Worm (Caenorhabditis elegans): ENCODE data around the gene fbxa-190.

The fbxa-190 gene

ce11 chrX:1379391-1379790, 7.6 kb downstream of the fbxa-190 start:
- TF ChIP-seq ceh-13 (GFP tag; optimal IDR thresholded peaks at IDR 0.05) (peak; percentile 75), sea-1 (GFP tag; conservative IDR thresholded peaks at IDR 0.05) (peak; percentile 89), flt-1 (GFP tag; IDR thresholded peaks at IDR 0.05) (peak; percentile 90), hmbx-1 (tag; optimal IDR thresholded peaks at IDR 0.05) (peak; percentile 31), scrt-1 (GFP tag; IDR thresholded peaks at IDR 0.05) (peak; percentile 94), tbx-11 (GFP tag; IDR thresholded peaks at IDR 0.05) (peak; percentile 93), ceh-36 (tag; optimal IDR thresholded peaks at IDR 0.05) (peak; percentile 75), hmg-4 (GFP tag; optimal IDR thresholded peaks at IDR 0.05) (peak; percentile 90), tra-4 (tag; optimal IDR thresholded peaks at IDR 0.05) (peak; percentile 59), ets-7 (tag; optimal IDR thresholded peaks at IDR 0.05) (peak; percentile 71), F13C5.2 (tag; optimal IDR thresholded peaks at IDR 0.05) (peak; percentile 84), tbx-37 (GFP tag; conservative IDR thresholded peaks at IDR 0.05) (peak; percentile 81), ama-1 (optimal IDR thresholded peaks at IDR 0.05) (no peak), hnd-1 (tag; optimal IDR thresholded peaks at IDR 0.05) (peak; percentile 73), B0310.2 (tag; optimal IDR thresholded peaks at IDR 0.05) (peak; percentile 60), pes-1 (GFP tag; IDR thresholded peaks at IDR 0.05) (peak; percentile 90), aly-1 (tag; optimal IDR thresholded peaks at IDR 0.05) (peak; percentile 91)

ce11 chrX:1381565-1381964, 9.8 kb downstream of the fbxa-190 start, which contains the start of gene F56C3.10:
Gene F56C3.10 (minus strand): TSS chrX:1381665.
- TF ChIP-seq tbx-11 (GFP tag; IDR thresholded peaks at IDR 0.05) = no peak
- no peak for TF ChIP-seq scrt-1 (GFP tag; IDR thresholded peaks at IDR 0.05)
- no peak for TF ChIP-seq tbx-37 (GFP tag; conservative IDR thresholded peaks at IDR 0.05)
- TF ChIP-seq aly-1 (tag; optimal IDR thresholded peaks at IDR 0.05) = no peak
- TF ChIP-seq ama-1 (optimal IDR thresholded peaks at IDR 0.05) = no peak
- TF ChIP-seq pes-1 (GFP tag; IDR thresholded peaks at IDR 0.05) = no peak
- TF ChIP-seq B0310.2 (tag; optimal IDR thresholded peaks at IDR 0.05) = no peak
- no peak for TF ChIP-seq F13C5.2 (tag; optimal IDR thresholded peaks at IDR 0.05)
- TF ChIP-seq flt-1 (GFP tag; IDR thresholded peaks at IDR 0.05) = no peak
- no peak for TF ChIP-seq hnd-1 (tag; optimal IDR thresholded peaks at IDR 0.05)
- TF ChIP-seq ceh-36 (tag; optimal IDR thresholded peaks at IDR 0.05) = no peak
- TF ChIP-seq ceh-13 (GFP tag; optimal IDR thresholded peaks at IDR 0.05) = no peak
- TF ChIP-seq ets-7 (tag; optimal IDR thresholded peaks at IDR 0.05) = no peak
- no peak for TF ChIP-seq sea-1 (GFP tag; conservative IDR thresholded peaks at IDR 0.05)

ce11 chrX:1383546-1383945, 11.7 kb downstream of the fbxa-190 start:
- no peak for TF ChIP-seq ceh-36 (tag; optimal IDR thresholded peaks at IDR 0.05)
- TF ChIP-seq hmg-4 (GFP tag; optimal IDR thresholded peaks at IDR 0.05) = no peak
- TF ChIP-seq hnd-1 (tag; optimal IDR thresholded peaks at IDR 0.05) = no peak
- TF ChIP-seq ets-7 (tag; optimal IDR thresholded peaks at IDR 0.05) = no peak
- TF ChIP-seq tbx-37 (GFP tag; conservative IDR thresholded peaks at IDR 0.05) = no peak
- TF ChIP-seq flt-1 (GFP tag; IDR thresholded peaks at IDR 0.05) = no peak
- TF ChIP-seq pes-1 (GFP tag; IDR thresholded peaks at IDR 0.05) = no peak
- TF ChIP-seq tbx-11 (GFP tag; IDR thresholded peaks at IDR 0.05) = no peak
- no peak for TF ChIP-seq scrt-1 (GFP tag; IDR thresholded peaks at IDR 0.05)
- TF ChIP-seq tra-4 (tag; optimal IDR thresholded peaks at IDR 0.05) = no peak
- TF ChIP-seq ama-1 (optimal IDR thresholded peaks at IDR 0.05) = no peak
- TF ChIP-seq hmbx-1 (tag; optimal IDR thresholded peaks at IDR 0.05) = no peak
- TF ChIP-seq ceh-13 (GFP tag; optimal IDR thresholded peaks at IDR 0.05) = no peak
- no peak for TF ChIP-seq sea-1 (GFP tag; conservative IDR thresholded peaks at IDR 0.05)
- TF ChIP-seq aly-1 (tag; optimal IDR thresholded peaks at IDR 0.05) = no peak
- no peak for TF ChIP-seq B0310.2 (tag; optimal IDR thresholded peaks at IDR 0.05)
- no peak for TF ChIP-seq F13C5.2 (tag; optimal IDR thresholded peaks at IDR 0.05)

- TF ChIP-seq aly-1 (tag; optimal IDR thresholded peaks at IDR 0.05) (no peak), ets-7 (tag; optimal IDR thresholded peaks at IDR 0.05) (no peak), hmbx-1 (tag; optimal IDR thresholded peaks at IDR 0.05) (no peak), pes-1 (GFP tag; IDR thresholded peaks at IDR 0.05) (no peak), F13C5.2 (tag; optimal IDR thresholded peaks at IDR 0.05) (no peak), scrt-1 (GFP tag; IDR thresholded peaks at IDR 0.05) (no peak), ceh-36 (tag; optimal IDR thresholded peaks at IDR 0.05) (no peak), ceh-13 (GFP tag; optimal IDR thresholded peaks at IDR 0.05) (no peak), tra-4 (tag; optimal IDR thresholded peaks at IDR 0.05) (no peak), tbx-11 (GFP tag; IDR thresholded peaks at IDR 0.05) (no peak), ama-1 (optimal IDR thresholded peaks at IDR 0.05) (no peak), tbx-37 (GFP tag; conservative IDR thresholded peaks at IDR 0.05) (no peak), flt-1 (GFP tag; IDR thresholded peaks at IDR 0.05) (no peak), hmg-4 (GFP tag; optimal IDR thresholded peaks at IDR 0.05) (no peak), B0310.2 (tag; optimal IDR thresholded peaks at IDR 0.05) (no peak), hnd-1 (tag; optimal IDR thresholded peaks at IDR 0.05) (no peak)
These were observed 12.7 kb downstream of the fbxa-190 start, which contains the start of gene F56C3.8 for ce11 chrX:1384538-1384937. Gene F56C3.8 (minus strand): TSS chrX:1384638.

ce11 chrX:1386893-1387367, 15.1 kb downstream of the fbxa-190 start, which contains the start of gene F56C3.1:
Gene F56C3.1 (plus strand): TSS chrX:1387317.
- TF ChIP-seq ets-7 (tag; optimal IDR thresholded peaks at IDR 0.05) = no peak
- no peak for TF ChIP-seq F13C5.2 (tag; optimal IDR thresholded peaks at IDR 0.05)
- TF ChIP-seq scrt-1 (GFP tag; IDR thresholded peaks at IDR 0.05) = no peak
- TF ChIP-seq ceh-36 (tag; optimal IDR thresholded peaks at IDR 0.05) = no peak

ce11 chrX:1389382-1389983, 17.7 kb downstream of the fbxa-190 start:
- no peak for TF ChIP-seq hmbx-1 (tag; optimal IDR thresholded peaks at IDR 0.05)
- no peak for TF ChIP-seq hnd-1 (tag; optimal IDR thresholded peaks at IDR 0.05)
- TF ChIP-seq tra-4 (tag; optimal IDR thresholded peaks at IDR 0.05) = no peak

ce11 chrX:1393891-1394290, 22.1 kb downstream of the fbxa-190 start, which contains the start of gene F56C3.9:
Gene F56C3.9 (minus strand): TSS chrX:1393991.
- TF ChIP-seq ets-7 (tag; optimal IDR thresholded peaks at IDR 0.05) (no peak), flt-1 (GFP tag; IDR thresholded peaks at IDR 0.05) (no peak)

Measured in whole organism, early embryonic.